Worm (Caenorhabditis elegans) whole organism, mixed stage, embryonic: ENCODE data around the gene C27H5.12.

Experiments
- bed-3 ChIP-seq: fragments of 200-800 bp; sonication (Bioruptor generic); optimal IDR thresholded peaks from 3 replicates; lab custom pipeline; 2018; ENCODE audit warnings: mild to moderate bottlenecking, missing genetic modification characterization, moderate library complexity, missing compliant biosample characterization
- blmp-1 ChIP-seq: fragments of 150-350 bp; optimal IDR thresholded peaks from 2 replicates; lab custom pipeline; 2014; ENCODE audit warnings: missing biosample characterization, missing genetic modification characterization
- ceh-83 ChIP-seq: fragments of 200-800 bp; sonication (Bioruptor generic); optimal IDR thresholded peaks from 2 replicates; lab custom pipeline; 2018; ENCODE audit warnings: mild to moderate bottlenecking, missing genetic modification characterization, missing compliant biosample characterization
- ces-1 ChIP-seq: fragments of 150-350 bp; optimal IDR thresholded peaks from 2 replicates; lab custom pipeline; 2014; ENCODE audit warnings: missing biosample characterization, missing genetic modification reagents, missing genetic modification characterization
- elt-3 ChIP-seq: fragments of 150-350 bp; optimal IDR thresholded peaks from 2 replicates; lab custom pipeline; 2014; ENCODE audit warnings: missing biosample characterization, missing genetic modification characterization
- lsy-2 ChIP-seq: fragments of 150-350 bp; optimal IDR thresholded peaks from 2 replicates; lab custom pipeline; 2014; ENCODE audit warnings: missing biosample characterization, missing genetic modification characterization
- mls-2 ChIP-seq: sonication (generic microtip); optimal IDR thresholded peaks from 2 replicates; lab custom pipeline; 2016; ENCODE audit warnings: mild to moderate bottlenecking, missing genetic modification characterization, moderate library complexity, missing compliant biosample characterization
- nhr-76 ChIP-seq: sonication (generic microtip); optimal IDR thresholded peaks from 2 replicates; lab custom pipeline; 2017; ENCODE audit warnings: missing biosample characterization, missing genetic modification characterization
- pha-4 ChIP-seq: fragments of 150-350 bp; optimal IDR thresholded peaks from 2 replicates; lab custom pipeline; 2018; ENCODE audit warnings: missing biosample characterization, missing genetic modification reagents, missing genetic modification characterization
- snpc-4 ChIP-seq: fragments of 150-350 bp; optimal IDR thresholded peaks from 2 replicates; lab custom pipeline; 2014; ENCODE audit warnings: missing biosample characterization, missing genetic modification characterization
- unc-62 ChIP-seq: fragments of 150-350 bp; optimal IDR thresholded peaks from 2 replicates; lab custom pipeline; 2014; ENCODE audit warnings: missing biosample characterization, missing genetic modification reagents, missing genetic modification characterization

DNA sequence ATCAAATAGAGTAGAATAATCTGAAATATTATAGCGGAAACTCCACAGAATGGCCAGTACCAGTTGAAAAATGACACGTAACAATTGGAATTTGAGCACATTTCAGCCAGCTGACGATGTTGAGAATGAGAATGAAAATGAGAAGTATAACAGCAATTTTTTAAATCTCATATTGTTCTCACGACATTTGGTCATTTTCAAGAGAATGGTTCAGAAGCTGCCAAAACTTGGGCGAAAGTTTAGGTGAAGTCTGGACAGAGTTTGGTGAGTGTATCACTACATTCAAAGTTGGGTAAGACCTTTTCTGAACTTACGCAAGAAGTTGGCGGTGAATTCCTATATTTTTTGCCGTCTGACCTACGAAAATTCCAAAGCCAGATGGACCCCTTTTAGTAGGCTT lies 43.5 kb upstream of the C27H5.12 start, which contains the start of gene srd-58:
- TF ChIP-seq nhr-76 (no peak), pha-4 (tag; lab: Kevin White, UChicago) (no peak), elt-3 (tag; lab: Kevin White, UChicago) (no peak), blmp-1 (tag; lab: Kevin White, UChicago) (no peak), snpc-4 (no peak), mls-2 (tag; lab: Kevin White, UChicago) (no peak), ces-1 (GFP tag; lab: Kevin White, UChicago) (no peak), unc-62 (GFP tag; lab: Kevin White, UChicago) (no peak), ceh-83 (GFP tag; lab: Kevin White, UChicago) (no peak), bed-3 (GFP tag; lab: Kevin White, UChicago) (no peak), lsy-2 (tag; lab: Kevin White, UChicago) (no peak)
